Worm (Caenorhabditis elegans): ENCODE data around the gene T19D7.6.

ce11 chrX:654804-655203 is 15.8 kb downstream of the T19D7.6 start, which contains the start of gene ifc-2:
- TF ChIP-seq W03F9.2 (tag; optimal IDR thresholded peaks at IDR 0.05), result no peak
- TF ChIP-seq dao-5 (tag; optimal IDR thresholded peaks at IDR 0.05), result no peak
